Worm (Caenorhabditis elegans): Measurements from ENCODE around the gene tag-278.

DNA sequence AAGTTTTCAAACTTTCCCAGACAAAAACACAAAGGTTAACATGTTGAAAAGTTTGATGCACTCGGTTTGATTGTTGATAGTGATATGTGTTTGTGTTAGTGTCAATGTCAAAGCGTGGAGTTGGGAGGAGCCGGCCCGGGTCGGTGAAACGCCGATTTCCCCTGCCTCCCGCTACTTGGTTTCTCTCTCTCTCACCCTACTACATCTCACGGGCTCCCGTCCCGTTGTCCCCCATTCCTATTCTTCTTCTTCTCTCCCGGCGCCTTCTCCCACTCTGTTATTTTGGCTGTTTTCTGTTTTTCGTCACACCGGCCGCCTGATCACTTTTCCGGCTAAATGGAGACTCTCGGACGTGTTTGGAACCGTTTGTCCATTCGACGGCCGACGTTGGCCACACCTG lies 17.3 kb upstream of the tag-278 start:
- TF ChIP-seq tlf-1 (GFP tag; optimal IDR thresholded peaks at IDR 0.05) (no peak), snpc-4 (GFP tag; optimal IDR thresholded peaks at IDR 0.05) (no peak), snpc-4 (tag; optimal IDR thresholded peaks at IDR 0.05) (no peak), sptf-2 (GFP tag; optimal IDR thresholded peaks at IDR 0.05) (no peak), ztf-26 (tag; optimal IDR thresholded peaks at IDR 0.05) (no peak)

Measured in whole organism, young adult.